Worm (Caenorhabditis elegans) whole organism, L3 larva: ENCODE measurements around the gene chpf-1.

ENCODE experiments used
- R02D3.7 ChIP-seq: fragments of 150-350 bp; optimal IDR thresholded peaks from 2 replicates; lab custom pipeline; 2014; ENCODE audit warnings: missing biosample characterization, missing genetic modification characterization
- ZK546.5 ChIP-seq: sonication (generic microtip); optimal IDR thresholded peaks from 2 replicates; lab custom pipeline; 2017; ENCODE audit warnings: missing biosample characterization, missing genetic modification characterization
- aly-2 ChIP-seq: fragments of 150-350 bp; optimal IDR thresholded peaks from 2 replicates; lab custom pipeline; 2014; ENCODE audit warnings: missing biosample characterization, missing genetic modification characterization
- ceh-28 ChIP-seq: fragments of 150-350 bp; optimal IDR thresholded peaks from 2 replicates; lab custom pipeline; 2014; ENCODE audit warnings: missing biosample characterization, missing genetic modification reagents, missing genetic modification characterization
- ceh-82 ChIP-seq: fragments of 150-350 bp; optimal IDR thresholded peaks from 2 replicates; lab custom pipeline; 2014; ENCODE audit warnings: missing biosample characterization, missing genetic modification characterization
- ceh-9 ChIP-seq: sonication (generic microtip); optimal IDR thresholded peaks from 2 replicates; lab custom pipeline; 2018; ENCODE audit warnings: missing biosample characterization, missing genetic modification characterization
- daf-12 ChIP-seq: fragments of 150-350 bp; optimal IDR thresholded peaks from 2 replicates; lab custom pipeline; 2014; ENCODE audit warnings: missing biosample characterization, missing genetic modification reagents, missing genetic modification characterization
- egl-27 ChIP-seq: sonication (generic microtip); optimal IDR thresholded peaks from 4 replicates; lab custom pipeline; 2017; ENCODE audit warnings: missing biosample characterization, missing genetic modification reagents, missing genetic modification characterization
- elt-1 ChIP-seq: fragments of 150-350 bp; optimal IDR thresholded peaks from 2 replicates; lab custom pipeline; 2014; ENCODE audit warnings: missing biosample characterization, missing genetic modification characterization
- elt-2 ChIP-seq: sonication (generic microtip); optimal IDR thresholded peaks from 2 replicates; lab custom pipeline; 2016; ENCODE audit warnings: missing genetic modification reagents, mild to moderate bottlenecking, missing genetic modification characterization, missing compliant biosample characterization
- elt-3 ChIP-seq, 3 experiments: fragments of 150-350 bp in 1 of 3; sonication (generic microtip) in 2 of 3; optimal IDR thresholded peaks; 2 replicates in 2 of 3; 4 replicates in 1 of 3; lab custom pipeline; 2014 to 2017; ENCODE audit warnings: missing biosample characterization in 3 of 3, missing genetic modification characterization in 3 of 3
- eor-1 ChIP-seq, 2 experiments: fragments of 150-350 bp; optimal IDR thresholded peaks; 2 replicates each; lab custom pipeline; 2014 to 2018; ENCODE audit warnings: missing biosample characterization in 2 of 2, missing genetic modification characterization in 2 of 2
- fkh-10 ChIP-seq: sonication (generic microtip); optimal IDR thresholded peaks from 2 replicates; lab custom pipeline; 2017; ENCODE audit warnings: missing biosample characterization, missing genetic modification reagents, missing genetic modification characterization
- hmg-11 ChIP-seq: sonication (generic microtip); optimal IDR thresholded peaks from 2 replicates; lab custom pipeline; 2016; ENCODE audit warnings: missing genetic modification characterization, missing compliant biosample characterization
- lin-15B ChIP-seq: fragments of 150-350 bp; optimal IDR thresholded peaks from 2 replicates; lab custom pipeline; 2014; ENCODE audit warnings: missing biosample characterization, missing genetic modification characterization
- lin-39 ChIP-seq: fragments of 150-350 bp; optimal IDR thresholded peaks from 2 replicates; lab custom pipeline; 2018; ENCODE audit warnings: missing biosample characterization, missing genetic modification reagents, missing genetic modification characterization
- lsy-12 ChIP-seq: sonication (generic microtip); optimal IDR thresholded peaks from 2 replicates; lab custom pipeline; 2016; ENCODE audit warnings: mild to moderate bottlenecking, missing genetic modification characterization, missing compliant biosample characterization
- mdl-1 ChIP-seq: fragments of 150-350 bp; optimal IDR thresholded peaks from 2 replicates; lab custom pipeline; 2014; ENCODE audit warnings: missing biosample characterization, missing genetic modification characterization
- mml-1 ChIP-seq: fragments of 150-350 bp; sonication (generic microtip); optimal IDR thresholded peaks from 3 replicates; lab custom pipeline; 2014; ENCODE audit warnings: missing biosample characterization, missing genetic modification characterization
- nhr-11 ChIP-seq: fragments of 150-350 bp; optimal IDR thresholded peaks from 2 replicates; lab custom pipeline; 2014; ENCODE audit warnings: missing biosample characterization, missing genetic modification characterization
- nhr-23 ChIP-seq: fragments of 150-350 bp; optimal IDR thresholded peaks from 2 replicates; lab custom pipeline; 2014; ENCODE audit warnings: missing biosample characterization, missing genetic modification reagents, missing genetic modification characterization
- nhr-25 ChIP-seq: sonication (generic microtip); optimal IDR thresholded peaks from 2 replicates; lab custom pipeline; 2017; ENCODE audit warnings: missing biosample characterization, missing genetic modification characterization
- nhr-43 ChIP-seq: sonication (generic microtip); optimal IDR thresholded peaks from 2 replicates; lab custom pipeline; 2016; ENCODE audit warnings: mild to moderate bottlenecking, missing genetic modification characterization, missing compliant biosample characterization; ENCODE audit not compliant: poor library complexity, severe bottlenecking
- nhr-67 ChIP-seq: fragments of 150-350 bp; optimal IDR thresholded peaks from 2 replicates; lab custom pipeline; 2014; ENCODE audit warnings: missing biosample characterization, missing genetic modification characterization
- nhr-77 ChIP-seq: fragments of 150-350 bp; optimal IDR thresholded peaks from 2 replicates; lab custom pipeline; 2014; ENCODE audit warnings: missing biosample characterization, missing genetic modification characterization
- pha-4 ChIP-seq: fragments of 150-350 bp; optimal IDR thresholded peaks from 2 replicates; lab custom pipeline; 2014; ENCODE audit warnings: missing biosample characterization, missing genetic modification reagents, missing genetic modification characterization
- pqm-1 ChIP-seq: fragments of 150-350 bp; optimal IDR thresholded peaks from 2 replicates; lab custom pipeline; 2017; ENCODE audit warnings: missing biosample characterization, missing genetic modification characterization, inconsistent platforms
- skn-1 ChIP-seq: fragments of 150-350 bp; optimal IDR thresholded peaks from 2 replicates; lab custom pipeline; 2014; ENCODE audit warnings: missing biosample characterization, missing genetic modification characterization
- snpc-4 ChIP-seq: fragments of 150-350 bp; optimal IDR thresholded peaks from 2 replicates; lab custom pipeline; 2014; ENCODE audit warnings: missing biosample characterization, missing genetic modification characterization
- unc-62 ChIP-seq: fragments of 150-350 bp; sonication (generic microtip); optimal IDR thresholded peaks from 4 replicates; lab custom pipeline; 2014; ENCODE audit warnings: missing biosample characterization, missing genetic modification reagents, missing genetic modification characterization
- zag-1 ChIP-seq: fragments of 150-350 bp; optimal IDR thresholded peaks from 2 replicates; lab custom pipeline; 2014; ENCODE audit warnings: missing biosample characterization, missing genetic modification characterization
- ztf-11 ChIP-seq: fragments of 150-350 bp; optimal IDR thresholded peaks from 2 replicates; lab custom pipeline; 2014; ENCODE audit warnings: missing biosample characterization, missing genetic modification characterization
- ztf-4 ChIP-seq: fragments of 150-350 bp; optimal IDR thresholded peaks from 2 replicates; lab custom pipeline; 2014; ENCODE audit warnings: missing biosample characterization, missing genetic modification characterization

Gene chpf-1

DNA sequence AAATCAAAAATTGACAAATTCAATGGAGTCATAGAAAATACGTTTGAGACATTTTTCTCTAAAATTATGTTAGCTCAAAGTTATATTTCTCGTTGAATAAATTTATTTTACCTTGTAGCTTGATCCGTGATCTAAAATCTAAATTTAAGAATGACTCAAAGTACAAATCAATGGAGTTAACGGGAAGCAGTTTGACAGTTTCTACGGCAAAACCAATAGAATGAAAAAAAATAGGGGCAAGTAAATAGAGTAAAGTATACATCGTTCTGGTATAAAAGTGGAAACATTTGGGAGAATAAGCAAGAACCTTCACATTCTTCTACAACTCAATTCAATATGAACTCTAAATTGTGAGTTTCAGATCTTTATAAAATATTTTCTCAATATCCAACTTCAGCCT is 27.6 kb upstream of the chpf-1 start, which contains the start of gene fipr-6:
Gene fipr-6, plus strand, starts transcription at position 301 of the 400 bp plus-strand sequence.
- TF ChIP-seq nhr-11 (tag; lab: Kevin White, UChicago), result no peak
- no peak for TF ChIP-seq elt-2 (tag; lab: Kevin White, UChicago)
- TF ChIP-seq mdl-1 (tag; lab: Kevin White, UChicago), result no peak
- no peak for TF ChIP-seq nhr-67 (tag; lab: Kevin White, UChicago)
- no peak for TF ChIP-seq lin-15B (tag; lab: Kevin White, UChicago)
- no peak for TF ChIP-seq mml-1
- no peak for TF ChIP-seq elt-3 (tag; optimal IDR thresholded peaks at IDR 0.05; lab: Kevin White, UChicago)
- TF ChIP-seq lin-39 (tag; lab: Kevin White, UChicago), result no peak
- TF ChIP-seq ztf-11 (tag; lab: Kevin White, UChicago), result no peak
- no peak for TF ChIP-seq unc-62 (GFP tag; lab: Kevin White, UChicago)
- no peak for TF ChIP-seq ZK546.5 (tag; lab: Kevin White, UChicago)
- no peak for TF ChIP-seq ceh-28 (tag; lab: Kevin White, UChicago)
- no peak for TF ChIP-seq ceh-82 (tag; lab: Kevin White, UChicago)
- no peak for TF ChIP-seq zag-1
- TF ChIP-seq lsy-12 (tag; lab: Kevin White, UChicago), result no peak
- no peak for TF ChIP-seq nhr-77 (tag; lab: Kevin White, UChicago)
- no peak for TF ChIP-seq fkh-10 (GFP tag; lab: Kevin White, UChicago)

DNA sequence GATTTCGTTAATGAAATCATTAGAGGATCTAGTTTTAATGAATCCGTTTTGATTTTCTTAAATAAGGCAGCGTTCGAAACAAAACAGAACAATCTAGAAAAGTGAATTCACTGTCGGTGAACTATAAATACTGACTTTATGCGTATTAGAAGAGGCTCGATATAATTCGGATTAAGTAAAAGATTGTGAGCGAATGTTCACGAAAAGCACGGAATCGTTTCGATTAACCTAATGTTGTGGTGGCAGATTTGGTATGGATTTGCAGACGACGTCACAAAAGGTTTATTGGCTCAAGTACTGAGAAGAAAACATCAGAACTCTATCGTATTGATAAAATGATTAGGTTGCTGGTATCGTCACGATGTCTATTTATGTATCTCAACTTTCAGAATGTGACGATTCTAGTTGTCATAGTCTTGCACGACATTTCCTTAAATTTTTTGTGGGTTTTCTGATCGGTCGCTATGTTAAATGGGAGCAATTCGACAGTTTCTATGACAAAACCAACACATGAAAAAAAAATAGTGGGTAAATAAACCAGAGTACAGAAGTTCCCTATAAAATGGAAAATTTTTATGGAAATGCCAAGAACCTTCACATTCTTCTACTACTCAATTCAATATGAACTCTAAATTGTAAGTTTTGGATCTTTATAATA is 26.1 kb upstream of the chpf-1 start, which contains the start of the genes pyt-1 and fipr-7:
Gene pyt-1, minus strand, starts transcription at position 101 of the 658 bp plus-strand sequence.
Gene fipr-7, plus strand, starts transcription at position 608 of the 658 bp plus-strand sequence.
- TF ChIP-seq hmg-11 (tag; lab: Kevin White, UChicago) (no peak), nhr-11 (tag; lab: Kevin White, UChicago) (no peak), ceh-9 (no peak), snpc-4 (no peak), pqm-1 (no peak), unc-62 (GFP tag; lab: Kevin White, UChicago) (no peak), ceh-28 (tag; lab: Kevin White, UChicago) (no peak), nhr-23 (no peak), ZK546.5 (tag; lab: Kevin White, UChicago) (no peak), skn-1 (tag; lab: Kevin White, UChicago) (no peak), R02D3.7 (tag; lab: Kevin White, UChicago) (no peak), egl-27 (tag; lab: Kevin White, UChicago) (no peak), elt-3 (tag; optimal IDR thresholded peaks at IDR 0.05; lab: Kevin White, UChicago) (no peak), nhr-67 (tag; lab: Kevin White, UChicago) (no peak), fkh-10 (GFP tag; lab: Kevin White, UChicago) (no peak), elt-1 (tag; lab: Kevin White, UChicago) (no peak)

DNA sequence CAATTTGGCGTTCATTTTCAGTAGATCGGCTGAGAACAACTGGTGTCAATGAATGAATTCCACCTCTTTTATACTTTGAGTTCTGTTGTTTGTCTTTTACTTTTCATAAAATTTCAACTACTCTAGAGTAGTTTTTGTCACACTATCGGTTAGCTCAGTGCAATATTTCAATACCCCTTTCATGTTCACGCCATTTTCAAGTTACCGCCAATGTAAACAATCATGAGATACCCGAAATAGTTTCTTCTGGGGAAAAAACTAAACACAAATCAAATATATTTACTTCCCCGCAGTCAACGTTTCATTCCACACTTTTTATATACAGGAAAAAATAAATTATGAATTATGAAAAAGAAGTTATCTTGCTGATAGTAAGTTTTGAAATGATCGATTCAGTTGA is 25.1 kb upstream of the chpf-1 start, which contains the start of gene fipr-4:
Gene fipr-4, minus strand, starts transcription at position 101 of the 400 bp plus-strand sequence.
- TF ChIP-seq lin-15B (tag; lab: Kevin White, UChicago) (no peak), snpc-4 (no peak), aly-2 (tag; lab: Kevin White, UChicago) (no peak), nhr-23 (no peak), pha-4 (peak; percentile 42), ztf-11 (tag; lab: Kevin White, UChicago) (no peak)

DNA sequence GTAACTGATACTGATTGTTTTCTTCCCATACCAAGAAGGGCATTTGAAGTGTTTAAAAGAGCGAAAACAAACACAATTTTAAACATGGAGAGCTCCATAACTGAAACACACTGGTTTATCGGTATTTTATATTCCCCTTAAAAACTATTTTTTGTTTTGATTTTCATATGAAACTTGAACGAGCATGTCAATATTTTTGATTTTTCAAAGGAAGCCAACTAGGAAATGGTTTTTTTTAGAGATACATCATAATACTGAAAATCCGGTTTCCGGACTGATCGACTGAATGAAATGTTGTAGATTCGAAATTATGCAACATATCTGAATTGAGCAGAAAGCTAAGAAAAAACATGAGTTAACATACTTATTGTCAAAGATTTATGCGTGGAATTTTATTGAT is 24.0 kb upstream of the chpf-1 start, which contains the start of gene ttr-19:
Gene ttr-19, minus strand, starts transcription at position 101 of the 400 bp plus-strand sequence.
- no peak for TF ChIP-seq nhr-25
- TF ChIP-seq pqm-1, result no peak
- TF ChIP-seq daf-12 (tag; lab: Kevin White, UChicago), result no peak

DNA sequence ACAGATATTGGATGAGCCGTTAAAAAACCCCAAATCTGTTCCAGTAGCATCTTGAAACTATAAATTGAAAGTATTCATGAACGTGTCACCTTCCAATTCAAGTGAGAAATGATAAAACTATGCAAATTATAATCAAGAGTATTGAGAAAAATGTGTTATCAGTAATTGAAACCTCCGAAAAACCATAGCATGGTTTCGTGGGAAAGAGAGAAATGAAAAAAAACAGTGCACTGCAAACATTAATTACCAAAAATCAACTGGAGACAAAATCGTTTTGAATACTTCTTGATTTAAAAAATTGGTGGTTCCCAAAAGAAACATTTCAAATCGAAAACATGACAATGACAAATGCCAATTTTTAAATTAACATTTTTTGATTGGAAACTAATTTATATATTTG is 22.3 kb upstream of the chpf-1 start, which contains the start of gene daf-36:
Gene daf-36, minus strand, starts transcription at position 101 of the 400 bp plus-strand sequence.
- TF ChIP-seq eor-1 (tag; optimal IDR thresholded peaks at IDR 0.05; lab: Kevin White, UChicago), result no peak
- peak; percentile 28 for TF ChIP-seq elt-2 (tag; lab: Kevin White, UChicago)

DNA sequence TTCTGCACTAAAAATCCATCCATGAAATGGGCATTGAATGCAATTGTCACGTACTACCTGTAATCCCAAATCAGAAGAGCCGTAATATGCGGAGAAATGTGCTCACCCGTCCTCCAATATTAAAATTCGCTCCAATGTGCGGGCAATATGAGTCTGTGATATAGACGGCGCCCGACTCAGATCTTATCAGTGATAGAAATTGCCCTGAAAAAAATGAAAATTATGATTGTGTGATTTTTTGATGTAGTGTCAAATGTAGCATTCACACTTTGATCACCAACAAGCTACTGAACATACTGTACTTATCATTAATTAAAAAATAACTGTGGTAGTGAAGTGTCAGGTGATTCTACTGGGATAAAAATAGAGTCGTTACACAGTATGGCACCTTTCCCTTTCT is 21.3 kb upstream of the chpf-1 start:
- TF ChIP-seq elt-2 (tag; lab: Kevin White, UChicago), result peak; percentile 68
- no peak for TF ChIP-seq daf-12 (tag; lab: Kevin White, UChicago)
- TF ChIP-seq fkh-10 (GFP tag; lab: Kevin White, UChicago), result no peak
- TF ChIP-seq nhr-43 (tag; lab: Kevin White, UChicago), result no peak
- no peak for TF ChIP-seq ztf-4
- TF ChIP-seq unc-62 (GFP tag; lab: Kevin White, UChicago), result no peak
- TF ChIP-seq eor-1 (tag; optimal IDR thresholded peaks at IDR 0.05; lab: Kevin White, UChicago), result no peak
